Fruit fly (Drosophila melanogaster) whole organism, embryonic: ENCODE results near the gene CG17764.
A peak's percentile ranks its signal among the peaks of the same experiment; 100 is the strongest.

Source experiments
- Adf1 ChIP-seq: fragments of 200-800 bp; sonication (Bioruptor generic); IDR thresholded peaks from 2 replicates; pipeline ENCODE4 v1.3.6; 2022; ENCODE audit warnings: missing biosample characterization, missing genetic modification characterization
- Bteb2 ChIP-seq: fragments of 200-800 bp; sonication (Bioruptor generic); optimal IDR thresholded peaks from 2 replicates; lab custom pipeline; 2016; ENCODE audit warnings: missing biosample characterization, missing genetic modification characterization
- CG10366 ChIP-seq: fragments of 200-800 bp; sonication (Bioruptor generic); IDR thresholded peaks from 2 replicates; pipeline ENCODE4 v1.3.6; 2022; ENCODE audit warnings: missing biosample characterization, missing genetic modification characterization
- CG10462 ChIP-seq: fragments of 200-800 bp; sonication (Bioruptor generic); optimal IDR thresholded peaks from 2 replicates; lab custom pipeline; 2016; ENCODE audit warnings: missing biosample characterization, missing genetic modification characterization
- CG10543 ChIP-seq: fragments of 200-800 bp; sonication (Bioruptor generic); optimal IDR thresholded peaks from 3 replicates; lab custom pipeline; 2017; ENCODE audit warnings: missing biosample characterization, mild to moderate bottlenecking, missing genetic modification characterization, moderate library complexity
- CG11247 ChIP-seq: fragments of 200-800 bp; sonication (Bioruptor generic); IDR thresholded peaks from 2 replicates; pipeline ENCODE4 v1.3.6; 2022; ENCODE audit warnings: missing biosample characterization, missing genetic modification characterization
- CG11560 ChIP-seq: fragments of 200-800 bp; sonication (Bioruptor generic); IDR thresholded peaks from 3 replicates; pipeline ENCODE4 v1.3.6; 2022; ENCODE audit warnings: missing biosample characterization, missing genetic modification characterization
- CG12659 ChIP-seq: fragments of 200-800 bp; sonication (Bioruptor generic); optimal IDR thresholded peaks from 3 replicates; lab custom pipeline; 2017; ENCODE audit warnings: mild to moderate bottlenecking, missing biosample characterization, missing genetic modification reagents, missing genetic modification characterization
- CG13287 ChIP-seq: fragments of 200-800 bp; sonication (Bioruptor generic); IDR thresholded peaks from 2 replicates; pipeline ENCODE4 v1.3.6; 2022; ENCODE audit warnings: missing biosample characterization, missing genetic modification characterization; ENCODE audit not compliant: partially characterized antibody
- CG13296 ChIP-seq: fragments of 200-800 bp; sonication (Bioruptor generic); optimal IDR thresholded peaks from 3 replicates; lab custom pipeline; 2018; ENCODE audit warnings: missing biosample characterization, mild to moderate bottlenecking, missing genetic modification characterization
- CG14860 ChIP-seq: fragments of 200-800 bp; sonication (Bioruptor generic); IDR thresholded peaks from 3 replicates; pipeline ENCODE4 v1.3.6; 2022; ENCODE audit warnings: missing biosample characterization, missing genetic modification characterization; ENCODE audit not compliant: partially characterized antibody
- CG14965 ChIP-seq: fragments of 200-800 bp; sonication (Bioruptor generic); optimal IDR thresholded peaks from 2 replicates; lab custom pipeline; 2016; ENCODE audit warnings: missing biosample characterization, missing genetic modification characterization, borderline replicate concordance
- CG15073 ChIP-seq: fragments of 200-800 bp; sonication (Bioruptor generic); optimal IDR thresholded peaks from 2 replicates; lab custom pipeline; 2016; ENCODE audit warnings: missing biosample characterization, missing genetic modification characterization
- CG16813 ChIP-seq: fragments of 200-800 bp; sonication (Bioruptor generic); IDR thresholded peaks from 3 replicates; pipeline ENCODE4 v1.3.6; 2022; ENCODE audit warnings: missing biosample characterization, missing genetic modification characterization; ENCODE audit not compliant: partially characterized antibody
- CG16863 ChIP-seq: fragments of 200-800 bp; sonication (Bioruptor generic); optimal IDR thresholded peaks from 3 replicates; lab custom pipeline; 2016; ENCODE audit warnings: missing biosample characterization, missing genetic modification characterization
- CG3163 ChIP-seq: fragments of 200-800 bp; sonication (Bioruptor generic); optimal IDR thresholded peaks from 3 replicates; lab custom pipeline; 2016; ENCODE audit warnings: missing biosample characterization, missing genetic modification characterization
- CG33213 ChIP-seq: fragments of 200-800 bp; sonication (Bioruptor generic); optimal IDR thresholded peaks from 3 replicates; lab custom pipeline; 2016; ENCODE audit warnings: missing biosample characterization, missing genetic modification characterization
- CG34224 ChIP-seq: fragments of 200-800 bp; sonication (Bioruptor generic); IDR thresholded peaks from 3 replicates; pipeline ENCODE4 v1.3.6; 2022; ENCODE audit warnings: missing biosample characterization, missing genetic modification characterization; ENCODE audit not compliant: partially characterized antibody
- CG43689 ChIP-seq: fragments of 200-800 bp; sonication (Bioruptor generic); IDR thresholded peaks from 2 replicates; pipeline ENCODE4 v1.3.6; 2022; ENCODE audit warnings: missing biosample characterization, missing genetic modification characterization
- CG5245 ChIP-seq: fragments of 200-800 bp; sonication (Bioruptor generic); optimal IDR thresholded peaks from 3 replicates; lab custom pipeline; 2016; ENCODE audit warnings: missing biosample characterization, missing genetic modification characterization
- CG6254 ChIP-seq: fragments of 200-800 bp; sonication (Bioruptor generic); optimal IDR thresholded peaks from 3 replicates; lab custom pipeline; 2017; ENCODE audit warnings: mild to moderate bottlenecking, missing biosample characterization, missing genetic modification reagents, missing genetic modification characterization
- CG6683 ChIP-seq: fragments of 200-800 bp; sonication (Bioruptor generic); optimal IDR thresholded peaks from 2 replicates; lab custom pipeline; 2017; ENCODE audit warnings: missing biosample characterization, mild to moderate bottlenecking, missing genetic modification characterization, missing genetic modification reagents
- CG6689 ChIP-seq: fragments of 200-800 bp; sonication (Bioruptor generic); IDR thresholded peaks from 2 replicates; pipeline ENCODE4 v1.3.6; 2022; ENCODE audit warnings: missing biosample characterization, missing genetic modification characterization
- CG7556 ChIP-seq: fragments of 200-800 bp; sonication (Bioruptor generic); optimal IDR thresholded peaks from 2 replicates; lab custom pipeline; 2017; ENCODE audit warnings: missing biosample characterization, mild to moderate bottlenecking, missing genetic modification characterization
- CG8765 ChIP-seq: fragments of 200-800 bp; sonication (Bioruptor generic); IDR thresholded peaks from 2 replicates; pipeline ENCODE4 v1.3.6; 2022; ENCODE audit warnings: missing biosample characterization, missing genetic modification characterization
- Dref ChIP-seq: fragments of 200-800 bp; sonication (Bioruptor generic); IDR thresholded peaks from 2 replicates; pipeline ENCODE4 v1.3.6; 2022; ENCODE audit warnings: missing biosample characterization, missing genetic modification characterization
- Ets65A ChIP-seq: fragments of 200-800 bp; sonication (Bioruptor generic); peaks from one replicate; lab custom pipeline; 2016; ENCODE audit warnings: missing biosample characterization, missing genetic modification characterization
- Hey ChIP-seq: fragments of 200-800 bp; sonication (Bioruptor generic); optimal IDR thresholded peaks from 3 replicates; lab custom pipeline; 2018; ENCODE audit warnings: missing biosample characterization, mild to moderate bottlenecking, missing genetic modification characterization
- HmgZ ChIP-seq: fragments of 200-800 bp; sonication (Bioruptor generic); optimal IDR thresholded peaks from 2 replicates; lab custom pipeline; 2018; ENCODE audit warnings: missing biosample characterization, mild to moderate bottlenecking, missing genetic modification characterization
- Hmx ChIP-seq: fragments of 200-800 bp; sonication (Bioruptor generic); optimal IDR thresholded peaks from 2 replicates; lab custom pipeline; 2016; ENCODE audit warnings: missing biosample characterization, missing genetic modification characterization
- NC2α ChIP-seq: fragments of 200-800 bp; sonication (Bioruptor generic); optimal IDR thresholded peaks from 2 replicates; lab custom pipeline; 2016; ENCODE audit warnings: missing biosample characterization, missing genetic modification characterization
- Poxn ChIP-seq: fragments of 200-800 bp; sonication (Bioruptor generic); IDR thresholded peaks from 2 replicates; pipeline ENCODE4 v1.3.6; 2022; ENCODE audit warnings: missing biosample characterization, missing genetic modification characterization
- Tbp ChIP-seq: fragments of >200 bp; optimal IDR thresholded peaks from 2 replicates; lab custom pipeline; 2018; ENCODE audit warnings: missing biosample characterization, missing genetic modification characterization
- abd-A ChIP-seq: fragments of 200-800 bp; sonication (Bioruptor generic); optimal IDR thresholded peaks from 3 replicates; lab custom pipeline; 2019; ENCODE audit warnings: missing biosample characterization, mild to moderate bottlenecking, missing genetic modification characterization, moderate library complexity
- crp ChIP-seq, 2 experiments: fragments of 200-800 bp; sonication (Bioruptor generic); optimal IDR thresholded peaks; 2 replicates in 1 of 2; 3 replicates in 1 of 2; lab custom pipeline; 2017; ENCODE audit warnings: missing biosample characterization in 2 of 2, missing genetic modification characterization in 2 of 2, mild to moderate bottlenecking in 1 of 2, moderate library complexity in 1 of 2
- da ChIP-seq: fragments of 200-800 bp; sonication (Bioruptor generic); optimal IDR thresholded peaks from 2 replicates; lab custom pipeline; 2016; ENCODE audit warnings: missing biosample characterization, missing genetic modification characterization
- dan ChIP-seq: fragments of 200-800 bp; sonication (Bioruptor generic); IDR thresholded peaks from 2 replicates; pipeline ENCODE4 v1.3.6; 2022; ENCODE audit warnings: missing biosample characterization, missing genetic modification characterization
- dati ChIP-seq: fragments of 200-800 bp; sonication (Bioruptor generic); IDR thresholded peaks from 2 replicates; pipeline ENCODE4 v1.3.6; 2022; ENCODE audit warnings: missing biosample characterization, missing genetic modification characterization
- ems ChIP-seq: fragments of 200-800 bp; sonication (Bioruptor generic); optimal IDR thresholded peaks from 3 replicates; lab custom pipeline; 2016; ENCODE audit warnings: missing biosample characterization, missing genetic modification characterization
- gro ChIP-seq: fragments of 200-800 bp; sonication (Bioruptor generic); optimal IDR thresholded peaks from 2 replicates; lab custom pipeline; 2016; ENCODE audit warnings: missing biosample characterization, missing genetic modification characterization
- inv ChIP-seq: fragments of 200-800 bp; sonication (Bioruptor generic); IDR thresholded peaks from 2 replicates; pipeline ENCODE4 v1.3.6; 2022; ENCODE audit warnings: missing biosample characterization, missing genetic modification characterization; ENCODE audit not compliant: partially characterized antibody
- jigr1 ChIP-seq: fragments of 200-800 bp; sonication (Bioruptor generic); IDR thresholded peaks from 3 replicates; pipeline ENCODE4 v1.3.6; 2022; ENCODE audit warnings: missing biosample characterization, missing genetic modification characterization
- nerfin-2 ChIP-seq: fragments of 200-800 bp; sonication (Bioruptor generic); IDR thresholded peaks from 2 replicates; pipeline ENCODE4 v1.3.6; 2022; ENCODE audit warnings: missing biosample characterization, missing genetic modification characterization; ENCODE audit not compliant: partially characterized antibody
- nmo ChIP-seq: fragments of 200-800 bp; sonication (Bioruptor generic); optimal IDR thresholded peaks from 2 replicates; lab custom pipeline; 2018; ENCODE audit warnings: missing biosample characterization, mild to moderate bottlenecking, missing genetic modification characterization, moderate library complexity
- org-1 ChIP-seq: fragments of 200-800 bp; sonication (Bioruptor generic); optimal IDR thresholded peaks from 2 replicates; lab custom pipeline; 2017; ENCODE audit warnings: missing biosample characterization, missing genetic modification characterization
- pita ChIP-seq: fragments of 200-800 bp; sonication (Bioruptor generic); optimal IDR thresholded peaks from 2 replicates; lab custom pipeline; 2017; ENCODE audit warnings: missing biosample characterization, mild to moderate bottlenecking, missing genetic modification characterization
- pnt ChIP-seq: fragments of 200-800 bp; sonication (Bioruptor generic); optimal IDR thresholded peaks from 3 replicates; lab custom pipeline; 2016; ENCODE audit warnings: missing biosample characterization, missing genetic modification characterization
- sima ChIP-seq: fragments of 200-800 bp; sonication (Bioruptor generic); optimal IDR thresholded peaks from 2 replicates; lab custom pipeline; 2016; ENCODE audit warnings: missing biosample characterization, missing genetic modification characterization
- sob ChIP-seq: fragments of 200-800 bp; sonication (Bioruptor generic); IDR thresholded peaks from 2 replicates; pipeline ENCODE4 v1.3.6; 2022; ENCODE audit warnings: missing biosample characterization, missing genetic modification characterization
- unpg ChIP-seq: fragments of 200-800 bp; sonication (Bioruptor generic); optimal IDR thresholded peaks from 3 replicates; lab custom pipeline; 2018; ENCODE audit warnings: missing biosample characterization, mild to moderate bottlenecking, missing genetic modification characterization, moderate library complexity
- usp ChIP-seq: fragments of >200 bp; optimal IDR thresholded peaks from 2 replicates; lab custom pipeline; 2017; ENCODE audit warnings: missing biosample characterization, missing genetic modification characterization

CG17764 gene

DNA sequence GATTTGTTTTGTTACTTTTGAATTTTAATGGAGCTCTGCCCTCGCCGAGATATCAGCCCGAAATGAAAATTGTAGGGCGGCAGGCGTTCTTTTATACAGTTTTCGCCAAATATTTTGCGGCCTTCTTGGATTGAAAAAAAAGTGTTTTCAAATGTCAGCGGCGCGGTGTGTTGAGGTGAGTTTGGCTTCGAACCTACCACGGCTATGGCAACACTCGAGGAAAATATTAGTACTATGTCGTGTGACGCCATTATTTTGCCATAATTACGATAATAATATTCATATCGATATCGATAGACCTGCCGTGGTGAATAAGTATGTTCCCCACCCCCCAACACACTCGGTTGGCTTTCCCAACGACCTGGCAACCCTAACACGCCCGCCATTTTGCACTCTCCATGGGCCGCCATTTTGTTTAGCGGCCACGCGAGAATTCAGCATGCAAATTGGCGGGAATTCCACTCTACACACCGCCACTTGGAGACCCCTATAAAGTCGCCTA is 4.7 kb upstream of the CG17764 start, which contains the start of the genes TrxT and dhd (continued):
- TF ChIP-seq CG11247 (GFP tag; lab: Robert Waterston, UW) (peak; percentile 36; the same call in 1 of the 2 replicates), CG6689 (GFP tag; lab: Robert Waterston, UW) (0 out of 2 replicates have a peak, but pooled peaks have one; percentile 44), CG10462 (no peak), sob (no peak; the same call in 1 of the 2 replicates), CG15073 (peak; percentile 23), nerfin-2 (GFP tag; lab: Robert Waterston, UW) (no peak), CG12659 (GFP tag; lab: Kevin White, UChicago) (peak; percentile 71), HmgZ (tag; lab: Kevin White, UChicago) (peak; percentile 49), CG6683 (no peak), CG33213 (GFP tag; lab: Kevin White, UChicago) (peak; percentile 74), jigr1 (GFP tag; lab: Robert Waterston, UW) (no peak), dan (no peak), CG14860 (GFP tag; lab: Robert Waterston, UW) (no peak), CG43689 (no peak), Hey (tag; lab: Kevin White, UChicago) (no peak), Adf1 (GFP tag; lab: Robert Waterston, UW) (peak; percentile 37; the same call in 1 of the 2 replicates), CG6254 (GFP tag; lab: Kevin White, UChicago) (peak; percentile 34), CG10543 (GFP tag; lab: Kevin White, UChicago) (no peak), Bteb2 (GFP tag; lab: Kevin White, UChicago) (no peak), org-1 (GFP tag; lab: Kevin White, UChicago) (no peak), usp (GFP tag; lab: Kevin White, UChicago) (no peak), gro (GFP tag; lab: Kevin White, UChicago) (no peak), abd-A (tag; lab: Kevin White, UChicago) (no peak), CG16813 (GFP tag; lab: Robert Waterston, UW) (0 out of 3 replicates have a peak, but pooled peaks have one; percentile 27), CG16863 (GFP tag; lab: Kevin White, UChicago) (no peak), sima (GFP tag; lab: Kevin White, UChicago) (no peak), CG5245 (GFP tag; lab: Kevin White, UChicago) (no peak), CG13287 (GFP tag; lab: Robert Waterston, UW) (peak; percentile 77), crp (GFP tag; optimal IDR thresholded peaks at IDR 0.05; lab: Kevin White, UChicago) (no peak), Ets65A (no peak), CG34224 (peak; percentile 58; the same call in 1 of the 3 replicates), pnt (GFP tag; lab: Kevin White, UChicago) (no peak), Tbp (GFP tag; lab: Kevin White, UChicago) (no peak), CG14965 (no peak), ems (GFP tag; lab: Kevin White, UChicago) (no peak), Poxn (GFP tag; lab: Robert Waterston, UW) (no peak), unpg (GFP tag; lab: Kevin White, UChicago) (no peak), NC2α (no peak), Dref (peak; percentile 80), CG3163 (GFP tag; lab: Kevin White, UChicago) (no peak), pita (GFP tag; lab: Kevin White, UChicago) (no peak), nmo (GFP tag; lab: Kevin White, UChicago) (peak; percentile 46), CG10366 (0 out of 2 replicates have a peak, but pooled peaks have one; percentile 18), inv (no peak), CG13296 (no peak), dati (GFP tag; lab: Robert Waterston, UW) (no peak), da (GFP tag; lab: Kevin White, UChicago) (no peak), CG8765 (no peak; the same call in 1 of the 2 replicates), Hmx (GFP tag; lab: Kevin White, UChicago) (no peak), CG7556 (GFP tag; lab: Kevin White, UChicago) (no peak), CG11560 (no peak)
